Worm (Caenorhabditis elegans): Measurements from ENCODE around the gene srsx-7.

ce11 chrV:7954552-7954951, 29.0 kb downstream of the srsx-7 start, which contains the start of gene F26D11.13:
- TF ChIP-seq flt-1 (GFP tag; IDR thresholded peaks at IDR 0.05) (no peak), hmg-4 (GFP tag; optimal IDR thresholded peaks at IDR 0.05) (no peak)

All from whole organism, early embryonic.